Worm (Caenorhabditis elegans) whole organism, young adult: ENCODE measurements around the gene tomm-70.

Source experiments
- B0336.3 ChIP-seq: fragments of 200-800 bp; sonication (Bioruptor generic); IDR thresholded peaks from 2 replicates; pipeline ENCODE4 v1.3.6; 2022; ENCODE audit warnings: missing genetic modification characterization, missing compliant biosample characterization
- F22D6.2 ChIP-seq: sonication (generic microtip); optimal IDR thresholded peaks from 2 replicates; lab custom pipeline; 2016; ENCODE audit warnings: mild to moderate bottlenecking, missing genetic modification characterization, missing compliant biosample characterization
- F33H1.4 ChIP-seq: fragments of 200-800 bp; sonication (Bioruptor generic); IDR thresholded peaks from 2 replicates; pipeline ENCODE4 v1.3.6; 2022; ENCODE audit warnings: missing genetic modification reagents, missing genetic modification characterization, missing compliant biosample characterization
- F52B5.7 ChIP-seq: sonication (generic microtip); optimal IDR thresholded peaks from 2 replicates; lab custom pipeline; 2016; ENCODE audit warnings: mild to moderate bottlenecking, missing genetic modification characterization, missing compliant biosample characterization
- K11D2.4 ChIP-seq: fragments of 200-800 bp; sonication (Bioruptor generic); IDR thresholded peaks from 2 replicates; pipeline ENCODE4 v1.3.6; 2022; ENCODE audit warnings: missing genetic modification reagents, missing genetic modification characterization, missing compliant biosample characterization
- Y67H2A.10 ChIP-seq: fragments of 200-800 bp; sonication (Bioruptor generic); conservative IDR thresholded peaks from 2 replicates; pipeline ENCODE4 v1.3.6; 2022; ENCODE audit warnings: missing genetic modification reagents, missing genetic modification characterization, missing compliant biosample characterization
- ZK185.1 ChIP-seq: sonication (generic microtip); optimal IDR thresholded peaks from 2 replicates; lab custom pipeline; 2016; ENCODE audit warnings: mild to moderate bottlenecking, missing genetic modification characterization, missing compliant biosample characterization; ENCODE audit not compliant: poor library complexity, severe bottlenecking
- akir-1 ChIP-seq: fragments of 200-800 bp; sonication (Bioruptor generic); optimal IDR thresholded peaks from 2 replicates; lab custom pipeline; 2018; ENCODE audit warnings: mild to moderate bottlenecking, missing genetic modification characterization, moderate library complexity, missing compliant biosample characterization
- attf-5 ChIP-seq: fragments of 200-800 bp; sonication (Bioruptor generic); optimal IDR thresholded peaks from 2 replicates; lab custom pipeline; 2018; ENCODE audit warnings: mild to moderate bottlenecking, missing genetic modification characterization, missing compliant biosample characterization
- ceh-27 ChIP-seq: fragments of 200-800 bp; sonication (Bioruptor generic); optimal IDR thresholded peaks from 2 replicates; lab custom pipeline; 2018; ENCODE audit warnings: mild to moderate bottlenecking, missing genetic modification characterization, moderate library complexity, missing compliant biosample characterization
- chd-7 ChIP-seq: sonication (generic microtip); optimal IDR thresholded peaks from 2 replicates; lab custom pipeline; 2016; ENCODE audit warnings: mild to moderate bottlenecking, missing genetic modification characterization, moderate library complexity, missing compliant biosample characterization
- die-1 ChIP-seq: sonication (generic microtip); optimal IDR thresholded peaks from 2 replicates; lab custom pipeline; 2016; ENCODE audit warnings: missing genotype, mild to moderate bottlenecking, missing genetic modification characterization, missing compliant biosample characterization
- dox-1 ChIP-seq: fragments of 200-800 bp; sonication (Bioruptor generic); IDR thresholded peaks from 2 replicates; pipeline ENCODE4 v1.3.6; 2022; ENCODE audit warnings: missing genetic modification reagents, missing genetic modification characterization, missing compliant biosample characterization
- efl-1 ChIP-seq: fragments of 150-350 bp; optimal IDR thresholded peaks from 2 replicates; lab custom pipeline; 2014; ENCODE audit warnings: missing biosample characterization, missing genetic modification reagents, missing genetic modification characterization
- egl-18 ChIP-seq: fragments of 200-800 bp; sonication (Bioruptor generic); IDR thresholded peaks from 2 replicates; pipeline ENCODE4 v1.3.6; 2022; ENCODE audit warnings: missing genetic modification reagents, missing genetic modification characterization, missing compliant biosample characterization
- egrh-3 ChIP-seq: fragments of 200-800 bp; sonication (Bioruptor generic); IDR thresholded peaks from 2 replicates; pipeline ENCODE4 v1.3.6; 2022; ENCODE audit warnings: missing genetic modification reagents, missing genetic modification characterization, missing compliant biosample characterization
- ets-4 ChIP-seq: fragments of 200-800 bp; sonication (Bioruptor generic); optimal IDR thresholded peaks from 2 replicates; lab custom pipeline; 2018; ENCODE audit warnings: mild to moderate bottlenecking, missing genetic modification characterization, missing compliant biosample characterization
- gei-17 ChIP-seq: fragments of 200-800 bp; sonication (Bioruptor generic); optimal IDR thresholded peaks from 2 replicates; lab custom pipeline; 2018; ENCODE audit warnings: mild to moderate bottlenecking, missing genetic modification characterization, missing compliant biosample characterization
- hlh-26 ChIP-seq: fragments of 200-800 bp; sonication (Bioruptor generic); conservative IDR thresholded peaks from 2 replicates; pipeline ENCODE4 v1.3.6; 2022; ENCODE audit warnings: missing genetic modification reagents, missing genetic modification characterization, missing compliant biosample characterization
- hmg-1.2 ChIP-seq: fragments of 200-800 bp; sonication (Bioruptor generic); IDR thresholded peaks from 2 replicates; pipeline ENCODE4 v1.3.6; 2022; ENCODE audit warnings: missing genetic modification reagents, missing genetic modification characterization, missing compliant biosample characterization
- hmg-20 ChIP-seq: fragments of 200-800 bp; sonication (Bioruptor generic); IDR thresholded peaks from 2 replicates; pipeline ENCODE4 v1.3.6; 2022; ENCODE audit warnings: missing genetic modification reagents, missing genetic modification characterization, missing compliant biosample characterization
- hrde-1 ChIP-seq: sonication (generic microtip); optimal IDR thresholded peaks from 2 replicates; lab custom pipeline; 2016; ENCODE audit warnings: missing genetic modification characterization, mild to moderate bottlenecking, missing compliant biosample characterization, moderate library complexity, missing genotype, missing genetic modification reagents, borderline replicate concordance
- let-607 ChIP-seq, 2 experiments: fragments of 200-800 bp in 1 of 2; sonication (Bioruptor generic) in 1 of 2; sonication (generic microtip) in 1 of 2; optimal IDR thresholded peaks; 2 replicates each; lab custom pipeline; 2016 to 2018; ENCODE audit warnings: mild to moderate bottlenecking in 2 of 2, missing compliant biosample characterization in 2 of 2, missing genetic modification characterization in 2 of 2, moderate library complexity in 2 of 2, missing genotype in 1 of 2
- lin-26 ChIP-seq: fragments of 200-800 bp; sonication (Bioruptor generic); IDR thresholded peaks from 2 replicates; pipeline ENCODE4 v1.3.6; 2022; ENCODE audit warnings: missing genetic modification reagents, missing genetic modification characterization, missing compliant biosample characterization
- lin-40 ChIP-seq: sonication (generic microtip); optimal IDR thresholded peaks from 2 replicates; lab custom pipeline; 2016; ENCODE audit warnings: missing genetic modification characterization, mild to moderate bottlenecking, missing compliant biosample characterization, missing genotype, missing genetic modification reagents
- lin-54 ChIP-seq: fragments of 200-800 bp; sonication (Bioruptor generic); optimal IDR thresholded peaks from 2 replicates; lab custom pipeline; 2018; ENCODE audit warnings: mild to moderate bottlenecking, missing genetic modification characterization, missing compliant biosample characterization
- lsl-1 ChIP-seq: fragments of 200-800 bp; sonication (Bioruptor generic); optimal IDR thresholded peaks from 2 replicates; lab custom pipeline; 2018; ENCODE audit warnings: mild to moderate bottlenecking, missing genetic modification characterization, moderate library complexity, missing compliant biosample characterization
- madf-10 ChIP-seq: sonication (generic microtip); optimal IDR thresholded peaks from 2 replicates; lab custom pipeline; 2016; ENCODE audit warnings: mild to moderate bottlenecking, missing genetic modification characterization, missing compliant biosample characterization
- madf-3 ChIP-seq: fragments of 200-800 bp; sonication (Bioruptor generic); IDR thresholded peaks from 2 replicates; pipeline ENCODE4 v1.3.6; 2022; ENCODE audit warnings: missing genetic modification reagents, missing genetic modification characterization, missing compliant biosample characterization
- madf-8 ChIP-seq: fragments of 200-800 bp; sonication (Bioruptor generic); conservative IDR thresholded peaks from 2 replicates; pipeline ENCODE4 v1.3.6; 2022; ENCODE audit warnings: missing genetic modification reagents, missing genetic modification characterization, missing compliant biosample characterization
- mcd-1 ChIP-seq: fragments of 200-800 bp; sonication (Bioruptor generic); IDR thresholded peaks from 2 replicates; pipeline ENCODE4 v1.3.6; 2022; ENCODE audit warnings: missing genetic modification reagents, missing genetic modification characterization, missing compliant biosample characterization
- nfyb-1 ChIP-seq: fragments of 200-800 bp; sonication (Bioruptor generic); IDR thresholded peaks from 2 replicates; pipeline ENCODE4 v1.3.6; 2022; ENCODE audit warnings: missing genetic modification reagents, missing genetic modification characterization, missing compliant biosample characterization
- nhr-179 ChIP-seq: sonication (generic microtip); optimal IDR thresholded peaks from 2 replicates; lab custom pipeline; 2016; ENCODE audit warnings: mild to moderate bottlenecking, missing genetic modification characterization, missing compliant biosample characterization
- nhr-80 ChIP-seq: sonication (generic microtip); optimal IDR thresholded peaks from 2 replicates; lab custom pipeline; 2016; ENCODE audit warnings: missing genetic modification characterization, missing compliant biosample characterization
- nhr-90 ChIP-seq: sonication (generic microtip); optimal IDR thresholded peaks from 2 replicates; lab custom pipeline; 2016; ENCODE audit warnings: missing genotype, mild to moderate bottlenecking, missing genetic modification characterization, missing compliant biosample characterization
- pbrm-1 ChIP-seq: fragments of 200-800 bp; sonication (Bioruptor generic); IDR thresholded peaks from 2 replicates; pipeline ENCODE4 v1.3.6; 2022; ENCODE audit warnings: missing genetic modification reagents, missing genetic modification characterization, missing compliant biosample characterization
- sea-2 ChIP-seq: fragments of 200-800 bp; sonication (Bioruptor generic); IDR thresholded peaks from 2 replicates; pipeline ENCODE4 v1.3.6; 2022; ENCODE audit warnings: missing genetic modification characterization, missing compliant biosample characterization
- snpc-1.1 ChIP-seq: sonication (generic microtip); optimal IDR thresholded peaks from 2 replicates; lab custom pipeline; 2017; ENCODE audit warnings: missing genetic modification characterization, mild to moderate bottlenecking, missing compliant biosample characterization, antibody characterized with exemption, moderate library complexity, missing genotype, missing genetic modification reagents; ENCODE audit not compliant: insufficient read depth
- snpc-4 ChIP-seq, 5 experiments: fragments of 150-350 bp in 1 of 5; sonication (generic microtip) in 4 of 5; optimal IDR thresholded peaks; 2 replicates each; lab custom pipeline; 2014 to 2018; ENCODE audit warnings: missing genetic modification characterization in 5 of 5, missing biosample characterization in 3 of 5, antibody characterized with exemption in 2 of 5, mild to moderate bottlenecking in 2 of 5, missing compliant biosample characterization in 2 of 5, missing genotype in 2 of 5, moderate library complexity in 2 of 5, missing genetic modification reagents in 1 of 5
- tbp1 ChIP-seq: fragments of 200-800 bp; sonication (Bioruptor generic); optimal IDR thresholded peaks from 2 replicates; lab custom pipeline; 2018; ENCODE audit warnings: mild to moderate bottlenecking, missing genetic modification characterization, missing compliant biosample characterization
- tlf-1 ChIP-seq: fragments of 200-800 bp; sonication (Bioruptor generic); optimal IDR thresholded peaks from 2 replicates; lab custom pipeline; 2018; ENCODE audit warnings: mild to moderate bottlenecking, missing genetic modification characterization, missing compliant biosample characterization
- unc-62 ChIP-seq: fragments of 150-350 bp; optimal IDR thresholded peaks from 2 replicates; lab custom pipeline; 2014; ENCODE audit warnings: missing biosample characterization, missing genetic modification reagents, missing genetic modification characterization
- zfh-2 ChIP-seq: fragments of 200-800 bp; sonication (Bioruptor generic); conservative IDR thresholded peaks from 2 replicates; pipeline ENCODE4 v1.3.6; 2022; ENCODE audit warnings: missing genetic modification reagents, missing genetic modification characterization, missing compliant biosample characterization
- ztf-18 ChIP-seq: sonication (generic microtip); optimal IDR thresholded peaks from 2 replicates; lab custom pipeline; 2016; ENCODE audit warnings: missing genotype, mild to moderate bottlenecking, missing genetic modification characterization, missing compliant biosample characterization
- ztf-22 ChIP-seq: fragments of 200-800 bp; sonication (Bioruptor generic); optimal IDR thresholded peaks from 2 replicates; lab custom pipeline; 2018; ENCODE audit warnings: mild to moderate bottlenecking, missing genetic modification characterization, moderate library complexity, missing compliant biosample characterization
- ztf-26 ChIP-seq: sonication (generic microtip); optimal IDR thresholded peaks from 2 replicates; lab custom pipeline; 2017; ENCODE audit warnings: missing genetic modification characterization, missing compliant biosample characterization
- ztf-3 ChIP-seq: fragments of 200-800 bp; sonication (Bioruptor generic); optimal IDR thresholded peaks from 2 replicates; lab custom pipeline; 2018; ENCODE audit warnings: mild to moderate bottlenecking, missing genetic modification characterization, missing compliant biosample characterization

Gene tomm-70

DNA sequence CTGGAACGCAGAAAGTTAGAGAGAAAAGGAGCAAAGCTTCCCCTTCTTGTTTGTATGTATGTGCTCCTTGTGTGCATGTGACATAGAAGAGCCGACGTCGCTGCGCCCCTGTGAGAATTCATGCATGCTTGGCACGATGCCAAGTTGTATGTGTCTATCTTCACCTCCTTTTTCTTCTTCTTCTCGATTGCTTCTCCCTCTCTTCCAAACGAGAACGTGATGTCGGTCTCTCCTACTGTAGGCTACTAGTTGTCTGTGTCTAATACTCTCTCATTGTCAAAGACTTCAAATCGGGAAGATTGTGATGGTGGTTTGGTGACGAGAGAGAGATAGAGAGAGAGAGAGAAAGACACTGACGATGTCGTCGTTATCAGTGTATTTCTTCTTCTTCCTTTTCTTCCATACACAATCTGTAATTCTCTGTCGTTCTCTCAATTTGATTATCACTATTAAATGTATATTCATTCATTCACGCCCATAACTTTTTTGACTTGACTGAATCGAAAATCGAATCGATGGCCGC is 42.7 kb upstream of the tomm-70 start:
- TF ChIP-seq ceh-27 (GFP tag; lab: Kevin White, UChicago), result peak; percentile 23
- TF ChIP-seq snpc-1.1 (tag; lab: Kevin White, UChicago), result no peak
- peak; percentile 99 for TF ChIP-seq nhr-80 (tag; lab: Kevin White, UChicago)
- TF ChIP-seq sea-2 (GFP tag; lab: Robert Waterston, UW), result no peak
- peak; percentile 87 for TF ChIP-seq dox-1 (GFP tag; lab: Robert Waterston, UW)
- no peak for TF ChIP-seq efl-1 (GFP tag; lab: Kevin White, UChicago)
- peak; percentile 9 to 78 for TF ChIP-seq let-607 (tag; optimal IDR thresholded peaks at IDR 0.05; lab: Kevin White, UChicago)
- TF ChIP-seq lin-54 (GFP tag; lab: Kevin White, UChicago), result peak; percentile 20
- TF ChIP-seq tlf-1 (GFP tag; lab: Kevin White, UChicago), result peak; percentile 9
- TF ChIP-seq F22D6.2 (tag; lab: Kevin White, UChicago), result peak; percentile 29
- TF ChIP-seq pbrm-1 (GFP tag; lab: Robert Waterston, UW), result 0 out of 2 replicates have a peak, but pooled peaks have one; percentile 17
- peak; percentile 71 for TF ChIP-seq chd-7 (tag; lab: Kevin White, UChicago)
- TF ChIP-seq egl-18, result no peak
- peak; percentile 80 for TF ChIP-seq ets-4 (GFP tag; lab: Kevin White, UChicago)
- TF ChIP-seq ztf-22, result peak; percentile 81
- 0 out of 2 replicates have a peak, but pooled peaks have one; percentile 8 for TF ChIP-seq hmg-20 (GFP tag; lab: Robert Waterston, UW)
- peak; percentile 9 for TF ChIP-seq lsl-1
- no peak for TF ChIP-seq gei-17 (GFP tag; lab: Kevin White, UChicago)
- TF ChIP-seq Y67H2A.10 (GFP tag; lab: Robert Waterston, UW), result no peak
- TF ChIP-seq hlh-26, result no peak
- 0 out of 2 replicates have a peak, but pooled peaks have one; percentile 68 for TF ChIP-seq nfyb-1
- peak; percentile 74 for TF ChIP-seq K11D2.4 (GFP tag; lab: Robert Waterston, UW)
- TF ChIP-seq ztf-26 (tag; lab: Kevin White, UChicago), result peak; percentile 77
- peak; percentile 46 for TF ChIP-seq tbp1 (GFP tag; lab: Kevin White, UChicago)
- TF ChIP-seq hrde-1, result no peak
- TF ChIP-seq ZK185.1 (tag; lab: Kevin White, UChicago), result peak; percentile 84
- TF ChIP-seq ztf-3 (GFP tag; lab: Kevin White, UChicago), result peak; percentile 76
- peak; percentile 74 for TF ChIP-seq unc-62 (GFP tag; lab: Kevin White, UChicago)
- no peak for TF ChIP-seq madf-3
- TF ChIP-seq madf-8 (GFP tag; lab: Robert Waterston, UW), result no peak
- TF ChIP-seq die-1 (tag; lab: Kevin White, UChicago), result peak; percentile 61
- TF ChIP-seq F33H1.4 (GFP tag; lab: Robert Waterston, UW), result 0 out of 2 replicates have a peak, but pooled peaks have one; percentile 6
- TF ChIP-seq B0336.3, result peak; percentile 81
- TF ChIP-seq F52B5.7 (tag; lab: Kevin White, UChicago), result peak; percentile 16
- TF ChIP-seq egrh-3 (GFP tag; lab: Robert Waterston, UW), result peak; percentile 25; the same call in 1 of the 2 replicates
- TF ChIP-seq attf-5 (GFP tag; lab: Kevin White, UChicago), result peak; percentile 89
- peak; percentile 75 for TF ChIP-seq zfh-2 (GFP tag; lab: Robert Waterston, UW)
- TF ChIP-seq hmg-1.2 (GFP tag; lab: Robert Waterston, UW), result peak; percentile 54
- TF ChIP-seq snpc-4 (GFP tag; optimal IDR thresholded peaks at IDR 0.05; lab: Kevin White, UChicago), result peak; percentile 22
- peak; percentile 29 to 69 (median 43) for TF ChIP-seq snpc-4 (tag; optimal IDR thresholded peaks at IDR 0.05; lab: Kevin White, UChicago)
- TF ChIP-seq lin-40 (tag; lab: Kevin White, UChicago), result peak; percentile 91
- peak; percentile 55 for TF ChIP-seq mcd-1 (GFP tag; lab: Robert Waterston, UW)
- TF ChIP-seq akir-1, result no peak
- peak; percentile 69; the same call in 1 of the 2 replicates for TF ChIP-seq lin-26 (GFP tag; lab: Robert Waterston, UW)
- no peak for TF ChIP-seq ztf-18 (tag; lab: Kevin White, UChicago)
- TF ChIP-seq nhr-179, result no peak
- TF ChIP-seq nhr-90 (tag; lab: Kevin White, UChicago), result peak; percentile 57
- peak; percentile 82 for TF ChIP-seq madf-10 (tag; lab: Kevin White, UChicago)
